Comparison of ENCODE assay signal across 2 fruit fly cellular contexts in the genomic region with DNA sequence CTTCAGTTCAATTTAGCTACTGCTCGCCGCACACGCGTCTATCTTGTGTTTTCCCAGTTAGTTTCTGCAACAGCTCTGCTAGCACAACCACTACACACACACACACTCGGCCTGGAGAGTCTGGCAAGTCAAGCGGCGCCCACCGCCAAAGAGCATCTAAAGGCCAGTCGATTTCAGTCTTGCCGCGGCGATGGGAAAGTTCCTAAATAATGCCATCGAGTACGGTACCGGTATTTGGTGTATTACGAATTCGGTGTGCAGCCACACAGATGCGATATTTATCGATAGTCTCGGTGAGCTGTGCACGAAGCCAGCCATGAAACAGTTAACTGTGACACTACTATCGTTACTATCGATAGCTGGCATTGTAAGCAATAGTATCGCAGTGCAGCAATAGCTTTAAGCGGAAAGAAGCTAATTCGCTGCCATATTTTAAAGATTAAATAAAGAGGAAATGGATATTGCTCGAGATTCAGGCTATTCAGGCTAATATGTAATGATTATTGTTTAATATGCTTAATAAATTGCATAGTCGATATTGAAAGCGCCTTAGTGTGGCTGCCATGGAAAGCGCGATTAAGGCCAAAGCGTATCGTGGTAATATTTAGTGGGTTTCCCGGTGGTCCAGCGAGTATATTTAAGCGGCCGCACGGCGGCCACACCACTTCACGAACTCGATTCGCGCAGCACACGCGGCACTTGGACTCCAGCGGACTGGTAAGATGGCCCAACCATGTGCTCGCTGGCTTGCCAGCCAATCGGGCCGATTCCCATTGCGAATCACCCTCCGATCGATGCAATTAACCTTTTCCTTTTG.
TF ChIP-seq lines count a peak whose summit lies in the region.

A gene (minus strand): TSS at position 171 of the 817 bp plus-strand sequence.

TF ChIP-seq in whole organism, embryonic, 481 proteins besides CTCF, POLR2A, EP300 and RAD21 (continued from another document and continues in another):
- no peak for TF ChIP-seq CG1832 (GFP tag; optimal IDR thresholded peaks at IDR 0.05; lab: Kevin White, UChicago)
- peak; percentile 98 for TF ChIP-seq sna (GFP tag; IDR thresholded peaks at IDR 0.05; lab: Robert Waterston, UW; ENCODE audit: partially characterized antibody)
- TF ChIP-seq schlank (tag; optimal IDR thresholded peaks at IDR 0.05; lab: Kevin White, UChicago): peak; percentile 5
- TF ChIP-seq Eip74EF (GFP tag; optimal IDR thresholded peaks at IDR 0.05; lab: Kevin White, UChicago): no peak
- TF ChIP-seq CG7839 (tag; optimal IDR thresholded peaks at IDR 0.05; lab: Kevin White, UChicago): no peak
- TF ChIP-seq pzg (GFP tag; optimal IDR thresholded peaks at IDR 0.05; lab: Kevin White, UChicago): peak; percentile 96
- TF ChIP-seq Xrp1 (GFP tag; IDR thresholded peaks at IDR 0.05; lab: Robert Waterston, UW): peak; percentile 44
- TF ChIP-seq CG12236 (GFP tag; optimal IDR thresholded peaks at IDR 0.05; lab: Kevin White, UChicago): no peak
- TF ChIP-seq CG7987 (GFP tag; optimal IDR thresholded peaks at IDR 0.05; lab: Kevin White, UChicago): peak; percentile 48
- TF ChIP-seq CG12659 (GFP tag; optimal IDR thresholded peaks at IDR 0.05; lab: Kevin White, UChicago): peak; percentile 62
- TF ChIP-seq NK7.1 (GFP tag; optimal IDR thresholded peaks at IDR 0.05; lab: Kevin White, UChicago): no peak
- TF ChIP-seq CG10431 (GFP tag; optimal IDR thresholded peaks at IDR 0.05; lab: Kevin White, UChicago): peak; percentile 28
- peak; percentile 47 for TF ChIP-seq CG12071 (GFP tag; optimal IDR thresholded peaks at IDR 0.05; lab: Kevin White, UChicago)
- TF ChIP-seq CG13296 (GFP tag; optimal IDR thresholded peaks at IDR 0.05; lab: Kevin White, UChicago): peak; percentile 37
- peak; percentile 56 for TF ChIP-seq Atf6 (GFP tag; IDR thresholded peaks at IDR 0.05; lab: Robert Waterston, UW)
- TF ChIP-seq MBD-R2 (GFP tag; IDR thresholded peaks at IDR 0.05; lab: Robert Waterston, UW): peak; percentile 35
- no peak for TF ChIP-seq Sox100B (GFP tag; optimal IDR thresholded peaks at IDR 0.05; lab: Kevin White, UChicago)
- TF ChIP-seq Spps (tag; optimal IDR thresholded peaks at IDR 0.05; lab: Kevin White, UChicago): no peak
- 0 out of 2 replicates have a peak, but pooled peaks have one; percentile 25 for TF ChIP-seq HLH3B (GFP tag; IDR thresholded peaks at IDR 0.05; lab: Robert Waterston, UW)
- peak; percentile 71 for TF ChIP-seq MTF-1 (GFP tag; optimal IDR thresholded peaks at IDR 0.05; lab: Kevin White, UChicago; ENCODE audit: borderline replicate concordance)
- TF ChIP-seq dmrt99B (tag; optimal IDR thresholded peaks at IDR 0.05; lab: Kevin White, UChicago): peak; percentile 11
- TF ChIP-seq CG42726 (GFP tag; IDR thresholded peaks at IDR 0.05; lab: Robert Waterston, UW; ENCODE audit: partially characterized antibody): peak; percentile 95
- TF ChIP-seq chinmo (GFP tag; IDR thresholded peaks at IDR 0.05; lab: Robert Waterston, UW; ENCODE audit: partially characterized antibody): peak; percentile 56; the same call in 3 of the 4 replicates
- no peak for TF ChIP-seq dmrt11E (tag; optimal IDR thresholded peaks at IDR 0.05; lab: Kevin White, UChicago)
- TF ChIP-seq CG1792 (GFP tag; optimal IDR thresholded peaks at IDR 0.05; lab: Kevin White, UChicago): peak; percentile 30
- peak; percentile 49 for TF ChIP-seq YL-1 (GFP tag; optimal IDR thresholded peaks at IDR 0.05; lab: Kevin White, UChicago)
- TF ChIP-seq CG3281 (GFP tag; optimal IDR thresholded peaks at IDR 0.05; lab: Kevin White, UChicago): peak; percentile 8
- peak; percentile 34 for TF ChIP-seq Asciz (GFP tag; optimal IDR thresholded peaks at IDR 0.05; lab: Kevin White, UChicago)
- peak in 1 of 2 experiments; percentile 13 for TF ChIP-seq insv (GFP tag; optimal IDR thresholded peaks at IDR 0.05; lab: Kevin White, UChicago)
- TF ChIP-seq CG4730 (GFP tag; IDR thresholded peaks at IDR 0.05; lab: Robert Waterston, UW): no peak
- no peak for TF ChIP-seq sc (optimal IDR thresholded peaks at IDR 0.05; lab: Kevin White, UChicago)
- TF ChIP-seq sc (GFP tag; optimal IDR thresholded peaks at IDR 0.05; lab: Kevin White, UChicago): no peak
- no peak for TF ChIP-seq Ada2b (GFP tag; IDR thresholded peaks at IDR 0.05; lab: Robert Waterston, UW)
- peak; percentile 39 for TF ChIP-seq D (optimal IDR thresholded peaks at IDR 0.05; lab: Kevin White, UChicago)
- no peak for TF ChIP-seq D (GFP tag; optimal IDR thresholded peaks at IDR 0.05; lab: Kevin White, UChicago)
- TF ChIP-seq inv (GFP tag; IDR thresholded peaks at IDR 0.05; lab: Robert Waterston, UW; ENCODE audit: partially characterized antibody): peak; percentile 99
- TF ChIP-seq Dref (GFP tag; IDR thresholded peaks at IDR 0.05; lab: Robert Waterston, UW): peak; percentile 85
- no peak for TF ChIP-seq CG11723 (GFP tag; optimal IDR thresholded peaks at IDR 0.05; lab: Kevin White, UChicago)
- TF ChIP-seq her (GFP tag; optimal IDR thresholded peaks at IDR 0.05; lab: Kevin White, UChicago): no peak
- no peak for TF ChIP-seq zf30C (GFP tag; optimal IDR thresholded peaks at IDR 0.05; lab: Kevin White, UChicago)
- TF ChIP-seq ase (GFP tag; IDR thresholded peaks at IDR 0.05; lab: Robert Waterston, UW): no peak
- no peak for TF ChIP-seq Dip2 (GFP tag; IDR thresholded peaks at IDR 0.05; lab: Robert Waterston, UW)
- peak; percentile 78 for TF ChIP-seq NFAT (GFP tag; IDR thresholded peaks at IDR 0.05; lab: Robert Waterston, UW)
- no peak for TF ChIP-seq prd (optimal IDR thresholded peaks at IDR 0.05; lab: Kevin White, UChicago)
- 0 out of 3 replicates have a peak, but pooled peaks have one; percentile 11 for TF ChIP-seq prd (GFP tag; IDR thresholded peaks at IDR 0.05; lab: Robert Waterston, UW)
- TF ChIP-seq NC2α (GFP tag; optimal IDR thresholded peaks at IDR 0.05; lab: Kevin White, UChicago): peak; percentile 40
- TF ChIP-seq Ets65A (GFP tag; lab: Kevin White, UChicago): peak; percentile 66
- TF ChIP-seq caup (GFP tag; optimal IDR thresholded peaks at IDR 0.05; lab: Kevin White, UChicago; ENCODE audit: severe bottlenecking): peak; percentile 63
- no peak for TF ChIP-seq CG6272 (GFP tag; IDR thresholded peaks at IDR 0.05; lab: Robert Waterston, UW)
- TF ChIP-seq Rfx (GFP tag; IDR thresholded peaks at IDR 0.05; lab: Robert Waterston, UW): peak; percentile 59
- no peak for TF ChIP-seq repo (GFP tag; optimal IDR thresholded peaks at IDR 0.05; lab: Kevin White, UChicago)
- 0 out of 2 replicates have a peak, but pooled peaks have one; percentile 26 for TF ChIP-seq H2.0 (GFP tag; IDR thresholded peaks at IDR 0.05; lab: Robert Waterston, UW)
- peak; percentile 79 for TF ChIP-seq ci (GFP tag; IDR thresholded peaks at IDR 0.05; lab: Robert Waterston, UW)
- peak; percentile 49 for TF ChIP-seq CG17186 (GFP tag; optimal IDR thresholded peaks at IDR 0.05; lab: Kevin White, UChicago)
- peak; percentile 87 for TF ChIP-seq tna (GFP tag; IDR thresholded peaks at IDR 0.05; lab: Robert Waterston, UW; ENCODE audit: partially characterized antibody)
- peak; percentile 5 for TF ChIP-seq org-1 (GFP tag; optimal IDR thresholded peaks at IDR 0.05; lab: Kevin White, UChicago)
- TF ChIP-seq Ets97D (GFP tag; optimal IDR thresholded peaks at IDR 0.05; lab: Kevin White, UChicago): peak; percentile 88
- peak; percentile 31 for TF ChIP-seq CG12104 (GFP tag; optimal IDR thresholded peaks at IDR 0.05; lab: Kevin White, UChicago)
- TF ChIP-seq Abd-B (GFP tag; optimal IDR thresholded peaks at IDR 0.05; lab: Kevin White, UChicago): peak; percentile 26

TF ChIP-seq in whole organism, prepupa, 60 proteins besides CTCF, POLR2A, EP300 and RAD21 (continued from another document):
- TF ChIP-seq fd85E (GFP tag; optimal IDR thresholded peaks at IDR 0.05; lab: Kevin White, UChicago) (no peak), CG16779 (tag; optimal IDR thresholded peaks at IDR 0.05; lab: Kevin White, UChicago) (peak; percentile 31), spab (GFP tag; optimal IDR thresholded peaks at IDR 0.05; lab: Kevin White, UChicago) (no peak), Eip78C (GFP tag; lab: Kevin White, UChicago) (peak; percentile 36), CG6792 (GFP tag; optimal IDR thresholded peaks at IDR 0.05; lab: Kevin White, UChicago) (no peak), Eip75B (GFP tag; optimal IDR thresholded peaks at IDR 0.05; lab: Kevin White, UChicago) (no peak), Lpt (GFP tag; optimal IDR thresholded peaks at IDR 0.05; lab: Kevin White, UChicago) (no peak), CG6276 (GFP tag; optimal IDR thresholded peaks at IDR 0.05; lab: Kevin White, UChicago) (no peak), topi (GFP tag; optimal IDR thresholded peaks at IDR 0.05; lab: Kevin White, UChicago) (no peak), cyc (GFP tag; optimal IDR thresholded peaks at IDR 0.05; lab: Kevin White, UChicago) (no peak), fkh (GFP tag; optimal IDR thresholded peaks at IDR 0.05; lab: Kevin White, UChicago) (peak; percentile 3), CG10669 (GFP tag; optimal IDR thresholded peaks at IDR 0.05; lab: Kevin White, UChicago) (no peak)
TF ChIP-seq in whole organism, prepupa: peak in this region for 17.
